Fruit fly (Drosophila melanogaster): ENCODE measurements around the gene CG7059.
A peak's percentile ranks its signal among the peaks of the same experiment; 100 is the strongest.

Gene CG7059

DNA sequence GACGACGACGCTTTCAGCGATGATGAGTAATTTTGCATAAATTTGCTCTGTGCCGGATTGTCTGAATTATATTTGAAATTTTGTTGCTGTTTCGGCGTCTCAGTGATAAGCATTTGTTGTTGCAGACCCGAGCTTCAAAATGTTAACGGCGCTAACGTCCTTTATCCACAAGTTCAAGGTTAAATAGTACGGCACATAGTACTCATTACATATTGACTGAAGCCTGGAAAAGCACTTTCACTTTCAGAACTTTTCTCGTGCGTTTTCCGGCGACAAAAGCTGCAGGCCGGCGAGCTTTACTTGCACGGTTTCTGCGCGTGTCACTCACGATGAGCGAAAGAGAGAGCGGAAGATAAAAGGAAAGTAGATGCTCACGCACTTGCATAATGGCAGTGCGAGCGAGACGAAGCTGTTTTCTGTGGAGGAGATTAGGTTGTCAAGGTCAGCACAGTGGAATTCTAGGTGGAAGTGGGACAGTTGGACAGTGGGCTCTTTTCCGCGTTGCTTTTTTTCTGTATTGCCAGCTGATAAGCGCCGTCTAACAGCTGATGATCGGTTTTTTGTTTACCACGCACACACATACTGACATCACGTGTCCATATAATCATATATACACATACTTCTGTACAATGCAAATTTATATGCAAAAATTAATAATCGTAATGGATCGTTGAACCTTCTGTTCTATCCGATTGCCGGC is 21.4 kb upstream of the CG7059 start (continued):
- no peak; the same call in 1 of the 2 replicates for TF ChIP-seq Drgx (GFP tag; IDR thresholded peaks at IDR 0.05)
- no peak for TF ChIP-seq CG12155 (GFP tag; optimal IDR thresholded peaks at IDR 0.05)
- TF ChIP-seq Doc2 (GFP tag; IDR thresholded peaks at IDR 0.05), result 0 out of 2 replicates have a peak, but pooled peaks have one; percentile 3
- no peak for TF ChIP-seq toy (GFP tag; IDR thresholded peaks at IDR 0.05)
- TF ChIP-seq CG34224 (GFP tag; IDR thresholded peaks at IDR 0.05; ENCODE audit: partially characterized antibody), result no peak
- TF ChIP-seq CG9609 (GFP tag; optimal IDR thresholded peaks at IDR 0.05), result no peak
- TF ChIP-seq ase (GFP tag; IDR thresholded peaks at IDR 0.05), result peak; percentile 42; the same call in 1 of the 3 replicates
- TF ChIP-seq sens-2 (GFP tag; IDR thresholded peaks at IDR 0.05), result no peak
- TF ChIP-seq CG13624 (GFP tag; optimal IDR thresholded peaks at IDR 0.05), result no peak
- TF ChIP-seq cg (GFP tag; optimal IDR thresholded peaks at IDR 0.05), result peak; percentile 11
- no peak for TF ChIP-seq CG17829 (tag; optimal IDR thresholded peaks at IDR 0.05)
- TF ChIP-seq sd (tag; optimal IDR thresholded peaks at IDR 0.05), result peak; percentile 83
- peak; percentile 32; the same call in 1 of the 3 replicates for TF ChIP-seq so (GFP tag; IDR thresholded peaks at IDR 0.05)
- no peak for TF ChIP-seq Hmr (GFP tag; optimal IDR thresholded peaks at IDR 0.05)
- TF ChIP-seq CG6854 (GFP tag; optimal IDR thresholded peaks at IDR 0.05), result no peak
- no peak for TF ChIP-seq kay (GFP tag; optimal IDR thresholded peaks at IDR 0.05)
- no peak for TF ChIP-seq Sry-β (GFP tag; optimal IDR thresholded peaks at IDR 0.05)
- TF ChIP-seq CG1529 (GFP tag; optimal IDR thresholded peaks at IDR 0.05), result no peak
- TF ChIP-seq Awh (GFP tag; IDR thresholded peaks at IDR 0.05), result no peak
- no peak for TF ChIP-seq CG31224 (GFP tag; IDR thresholded peaks at IDR 0.05)
- TF ChIP-seq B-H1 (GFP tag; IDR thresholded peaks at IDR 0.05), result no peak
- peak; percentile 67 for TF ChIP-seq Scr (GFP tag; IDR thresholded peaks at IDR 0.05; ENCODE audit: partially characterized antibody)
- TF ChIP-seq NC2α (GFP tag; optimal IDR thresholded peaks at IDR 0.05), result no peak
- no peak for TF ChIP-seq CG8944 (GFP tag; optimal IDR thresholded peaks at IDR 0.05)
- no peak for TF ChIP-seq CG4328 (GFP tag; optimal IDR thresholded peaks at IDR 0.05)
- peak; percentile 12; the same call in 1 of the 2 replicates for TF ChIP-seq GATAe (GFP tag; conservative IDR thresholded peaks at IDR 0.05)
- no peak for TF ChIP-seq Mes4 (GFP tag; optimal IDR thresholded peaks at IDR 0.05)
- no peak for TF ChIP-seq stc (GFP tag; IDR thresholded peaks at IDR 0.05)
- TF ChIP-seq CG9437 (GFP tag; optimal IDR thresholded peaks at IDR 0.05), result no peak
- TF ChIP-seq nerfin-1 (tag; optimal IDR thresholded peaks at IDR 0.05), result peak; percentile 60
- no peak for TF ChIP-seq CG17612 (GFP tag; IDR thresholded peaks at IDR 0.05)
- TF ChIP-seq CG14860 (GFP tag; IDR thresholded peaks at IDR 0.05; ENCODE audit: partially characterized antibody), result 0 out of 3 replicates have a peak, but pooled peaks have one; percentile 29
- TF ChIP-seq CG18011 (GFP tag; optimal IDR thresholded peaks at IDR 0.05), result no peak
- no peak for TF ChIP-seq YL-1 (GFP tag; optimal IDR thresholded peaks at IDR 0.05)
- TF ChIP-seq CG14710 (tag; optimal IDR thresholded peaks at IDR 0.05), result peak; percentile 25
- peak; percentile 26; the same call in 1 of the 2 replicates for TF ChIP-seq nerfin-2 (GFP tag; IDR thresholded peaks at IDR 0.05; ENCODE audit: partially characterized antibody)
- TF ChIP-seq zfh1 (GFP tag; IDR thresholded peaks at IDR 0.05), result no peak
- no peak for TF ChIP-seq CG15073 (GFP tag; optimal IDR thresholded peaks at IDR 0.05)
- no peak for TF ChIP-seq gsb-n (tag; optimal IDR thresholded peaks at IDR 0.05)
- no peak for TF ChIP-seq jing (GFP tag; optimal IDR thresholded peaks at IDR 0.05)
- TF ChIP-seq chinmo (GFP tag; IDR thresholded peaks at IDR 0.05; ENCODE audit: partially characterized antibody), result 0 out of 4 replicates have a peak, but pooled peaks have one; percentile 42
- TF ChIP-seq CG10431 (GFP tag; optimal IDR thresholded peaks at IDR 0.05), result no peak
- no peak for TF ChIP-seq cad (GFP tag; optimal IDR thresholded peaks at IDR 0.05)
- no peak for TF ChIP-seq CG30431 (GFP tag; optimal IDR thresholded peaks at IDR 0.05)
- peak; percentile 99 for TF ChIP-seq ftz-f1 (GFP tag; optimal IDR thresholded peaks at IDR 0.05)
- peak; percentile 69 for TF ChIP-seq CG13287 (GFP tag; IDR thresholded peaks at IDR 0.05; ENCODE audit: partially characterized antibody)
- no peak for TF ChIP-seq Hr39 (optimal IDR thresholded peaks at IDR 0.05)
- TF ChIP-seq ssp (GFP tag; IDR thresholded peaks at IDR 0.05), result no peak
- TF ChIP-seq CG9727 (GFP tag; optimal IDR thresholded peaks at IDR 0.05), result no peak
- no peak for TF ChIP-seq Spps (tag; optimal IDR thresholded peaks at IDR 0.05)
